Fruit fly (Drosophila melanogaster) whole organism, embryonic: Measurements from ENCODE around the gene Idh3b.

Source experiments
- Atf6 ChIP-seq: fragments of 200-800 bp; sonication (Bioruptor generic); IDR thresholded peaks from 2 replicates; pipeline ENCODE4 v1.3.6; 2022; ENCODE audit warnings: missing biosample characterization, missing genetic modification characterization
- Blimp-1 ChIP-seq: fragments of 200-800 bp; sonication (Bioruptor generic); optimal IDR thresholded peaks from 3 replicates; lab custom pipeline; 2018; ENCODE audit warnings: missing biosample characterization, missing genetic modification characterization, mild to moderate bottlenecking, moderate library complexity, missing genetic modification reagents
- BtbVII ChIP-seq: fragments of 200-800 bp; sonication (Bioruptor generic); optimal IDR thresholded peaks from 3 replicates; lab custom pipeline; 2017; ENCODE audit warnings: missing biosample characterization, mild to moderate bottlenecking, missing genetic modification characterization
- CG1233 ChIP-seq: fragments of 200-800 bp; sonication (Bioruptor generic); optimal IDR thresholded peaks from 4 replicates; lab custom pipeline; 2018; ENCODE audit warnings: missing biosample characterization, mild to moderate bottlenecking, missing genetic modification characterization
- CG12391 ChIP-seq: fragments of 200-800 bp; sonication (Bioruptor generic); optimal IDR thresholded peaks from 3 replicates; lab custom pipeline; 2018; ENCODE audit warnings: missing biosample characterization, mild to moderate bottlenecking, missing genetic modification characterization, moderate library complexity
- CG13287 ChIP-seq: fragments of 200-800 bp; sonication (Bioruptor generic); IDR thresholded peaks from 2 replicates; pipeline ENCODE4 v1.3.6; 2022; ENCODE audit warnings: missing biosample characterization, missing genetic modification characterization; ENCODE audit not compliant: partially characterized antibody
- CG1529 ChIP-seq: fragments of 200-800 bp; sonication (Bioruptor generic); optimal IDR thresholded peaks from 3 replicates; lab custom pipeline; 2018; ENCODE audit warnings: missing biosample characterization, missing genetic modification characterization
- CG1647 ChIP-seq: fragments of 200-800 bp; sonication (Bioruptor generic); optimal IDR thresholded peaks from 3 replicates; lab custom pipeline; 2016; ENCODE audit warnings: missing biosample characterization, missing genetic modification characterization
- CG17361 ChIP-seq: fragments of 200-800 bp; sonication (Bioruptor generic); IDR thresholded peaks from 3 replicates; pipeline ENCODE4 v1.3.6; 2022; ENCODE audit warnings: missing biosample characterization, missing genetic modification characterization
- CG1832 ChIP-seq: fragments of 200-800 bp; sonication (Bioruptor generic); optimal IDR thresholded peaks from 2 replicates; lab custom pipeline; 2017; ENCODE audit warnings: missing biosample characterization, mild to moderate bottlenecking, missing genetic modification characterization, inconsistent platforms
- CG2120 ChIP-seq: fragments of 200-800 bp; sonication (Bioruptor generic); optimal IDR thresholded peaks from 3 replicates; lab custom pipeline; 2016; ENCODE audit warnings: missing biosample characterization, missing genetic modification characterization
- CG30431 ChIP-seq: fragments of 200-800 bp; sonication (Bioruptor generic); optimal IDR thresholded peaks from 2 replicates; lab custom pipeline; 2017; ENCODE audit warnings: missing biosample characterization, missing genetic modification characterization
- CG33557 ChIP-seq: fragments of 200-800 bp; sonication (Bioruptor generic); optimal IDR thresholded peaks from 2 replicates; lab custom pipeline; 2019; ENCODE audit warnings: missing biosample characterization, mild to moderate bottlenecking, missing genetic modification characterization, moderate library complexity
- CG34376 ChIP-seq: fragments of 200-800 bp; sonication (Bioruptor generic); optimal IDR thresholded peaks from 2 replicates; lab custom pipeline; 2018; ENCODE audit warnings: missing biosample characterization, mild to moderate bottlenecking, missing genetic modification characterization
- CG4360 ChIP-seq: fragments of 200-800 bp; sonication (Bioruptor generic); IDR thresholded peaks from 2 replicates; pipeline ENCODE4 v1.3.6; 2022; ENCODE audit warnings: missing biosample characterization, missing genetic modification characterization
- CG4424 ChIP-seq: fragments of 200-800 bp; sonication (Bioruptor generic); optimal IDR thresholded peaks from 3 replicates; lab custom pipeline; 2016; ENCODE audit warnings: missing biosample characterization, missing genetic modification characterization
- CG4730 ChIP-seq: fragments of 200-800 bp; sonication (Bioruptor generic); IDR thresholded peaks from 2 replicates; pipeline ENCODE4 v1.3.6; 2022; ENCODE audit warnings: missing biosample characterization, missing genetic modification characterization
- CG4854 ChIP-seq: fragments of 200-800 bp; sonication (Bioruptor generic); optimal IDR thresholded peaks from 2 replicates; lab custom pipeline; 2016; ENCODE audit warnings: missing biosample characterization, missing genetic modification characterization, inconsistent platforms
- CG5180 ChIP-seq: fragments of 200-800 bp; sonication (Bioruptor generic); optimal IDR thresholded peaks from 3 replicates; lab custom pipeline; 2017; ENCODE audit warnings: missing biosample characterization, missing genetic modification characterization, mild to moderate bottlenecking, moderate library complexity, missing genetic modification reagents
- CG6654 ChIP-seq: fragments of 200-800 bp; sonication (Bioruptor generic); optimal IDR thresholded peaks from 2 replicates; lab custom pipeline; 2017; ENCODE audit warnings: missing biosample characterization, mild to moderate bottlenecking, missing genetic modification characterization
- CG7372 ChIP-seq: fragments of 200-800 bp; sonication (Bioruptor generic); IDR thresholded peaks from 2 replicates; pipeline ENCODE4 v1.3.6; 2022; ENCODE audit warnings: missing biosample characterization, missing genetic modification characterization
- CG7963 ChIP-seq: fragments of 200-800 bp; sonication (Bioruptor generic); IDR thresholded peaks from 3 replicates; pipeline ENCODE4 v1.3.6; 2022; ENCODE audit warnings: missing biosample characterization, missing genetic modification characterization; ENCODE audit not compliant: partially characterized antibody
- CG9932 ChIP-seq: fragments of 200-800 bp; sonication (Bioruptor generic); IDR thresholded peaks from 2 replicates; pipeline ENCODE4 v1.3.6; 2022; ENCODE audit warnings: missing biosample characterization, missing genetic modification characterization
- GATAe ChIP-seq: fragments of 200-800 bp; sonication (Bioruptor generic); conservative IDR thresholded peaks from 2 replicates; pipeline ENCODE4 v1.3.6; 2022; ENCODE audit warnings: missing biosample characterization, missing genetic modification characterization
- Gug ChIP-seq: fragments of 200-800 bp; sonication (Bioruptor generic); IDR thresholded peaks from 4 replicates; pipeline ENCODE4 v1.3.6; 2022; ENCODE audit warnings: missing biosample characterization, missing genetic modification characterization
- HLH54F ChIP-seq: fragments of 200-800 bp; sonication (Bioruptor generic); optimal IDR thresholded peaks from 3 replicates; lab custom pipeline; 2016; ENCODE audit warnings: missing biosample characterization, missing genetic modification characterization
- Hmx ChIP-seq: fragments of 200-800 bp; sonication (Bioruptor generic); optimal IDR thresholded peaks from 2 replicates; lab custom pipeline; 2016; ENCODE audit warnings: missing biosample characterization, missing genetic modification characterization
- MTF-1 ChIP-seq: fragments of 200-800 bp; sonication (Bioruptor generic); optimal IDR thresholded peaks from 2 replicates; lab custom pipeline; 2018; ENCODE audit warnings: missing biosample characterization, mild to moderate bottlenecking, missing genetic modification characterization, borderline replicate concordance
- Myb ChIP-seq: fragments of 200-800 bp; sonication (Bioruptor generic); optimal IDR thresholded peaks from 2 replicates; lab custom pipeline; 2016; ENCODE audit warnings: missing biosample characterization, missing genetic modification characterization
- Six4 ChIP-seq: fragments of 200-800 bp; sonication (Bioruptor generic); optimal IDR thresholded peaks from 2 replicates; lab custom pipeline; 2016; ENCODE audit warnings: missing biosample characterization, missing genetic modification characterization
- Ssrp ChIP-seq: fragments of 200-800 bp; sonication (Bioruptor generic); optimal IDR thresholded peaks from 2 replicates; lab custom pipeline; 2018; ENCODE audit warnings: missing biosample characterization, mild to moderate bottlenecking, missing genetic modification characterization, moderate library complexity
- Trl ChIP-seq, 3 experiments: fragments of >200 bp in 2 of 3; fragments of 200-800 bp in 1 of 3; sonication (Bioruptor generic) in 1 of 3; optimal IDR thresholded peaks; 2 replicates in 1 of 3; 3 replicates in 2 of 3; lab custom pipeline; 2016 to 2017; ENCODE audit warnings: missing biosample characterization in 1 of 3, missing genetic modification characterization in 1 of 3
- Vsx1 ChIP-seq: fragments of 200-800 bp; sonication (Bioruptor generic); optimal IDR thresholded peaks from 2 replicates; lab custom pipeline; 2017; ENCODE audit warnings: missing biosample characterization, mild to moderate bottlenecking, missing genetic modification characterization, missing genetic modification reagents
- ab ChIP-seq: fragments of 200-800 bp; sonication (Bioruptor generic); optimal IDR thresholded peaks from 2 replicates; lab custom pipeline; 2016; ENCODE audit warnings: missing biosample characterization, missing genetic modification characterization
- abd-A ChIP-seq: fragments of 200-800 bp; sonication (Bioruptor generic); optimal IDR thresholded peaks from 3 replicates; lab custom pipeline; 2019; ENCODE audit warnings: missing biosample characterization, mild to moderate bottlenecking, missing genetic modification characterization, moderate library complexity
- br ChIP-seq: fragments of >200 bp; optimal IDR thresholded peaks from 2 replicates; lab custom pipeline; 2017
- cad ChIP-seq: fragments of >200 bp; optimal IDR thresholded peaks from 2 replicates; lab custom pipeline; 2017; ENCODE audit warnings: missing biosample characterization, missing genetic modification characterization
- danr ChIP-seq: fragments of 200-800 bp; sonication (Bioruptor generic); IDR thresholded peaks from 2 replicates; pipeline ENCODE4 v1.3.6; 2022; ENCODE audit warnings: missing biosample characterization, missing genetic modification characterization
- disco-r ChIP-seq: fragments of 200-800 bp; sonication (Bioruptor generic); optimal IDR thresholded peaks from 2 replicates; lab custom pipeline; 2016; ENCODE audit warnings: missing biosample characterization, missing genetic modification characterization
- dm ChIP-seq: fragments of 200-800 bp; sonication (Bioruptor generic); optimal IDR thresholded peaks from 3 replicates; lab custom pipeline; 2016; ENCODE audit warnings: missing biosample characterization, missing genetic modification characterization
- fd102C ChIP-seq: fragments of 200-800 bp; sonication (Bioruptor generic); optimal IDR thresholded peaks from 2 replicates; lab custom pipeline; 2018; ENCODE audit warnings: missing biosample characterization, mild to moderate bottlenecking, missing genetic modification characterization, moderate library complexity
- kay ChIP-seq: fragments of 200-800 bp; sonication (Bioruptor generic); optimal IDR thresholded peaks from 2 replicates; lab custom pipeline; 2016; ENCODE audit warnings: missing biosample characterization, missing genetic modification characterization
- lilli ChIP-seq: fragments of 200-800 bp; sonication (Bioruptor generic); optimal IDR thresholded peaks from 3 replicates; lab custom pipeline; 2016; ENCODE audit warnings: missing biosample characterization, missing genetic modification characterization
- mld ChIP-seq: fragments of 200-800 bp; sonication (Bioruptor generic); IDR thresholded peaks from 3 replicates; pipeline ENCODE4 v1.3.6; 2022; ENCODE audit warnings: missing biosample characterization, missing genetic modification characterization; ENCODE audit not compliant: partially characterized antibody
- pita ChIP-seq: fragments of 200-800 bp; sonication (Bioruptor generic); optimal IDR thresholded peaks from 2 replicates; lab custom pipeline; 2017; ENCODE audit warnings: missing biosample characterization, mild to moderate bottlenecking, missing genetic modification characterization
- pnt ChIP-seq: fragments of 200-800 bp; sonication (Bioruptor generic); optimal IDR thresholded peaks from 3 replicates; lab custom pipeline; 2016; ENCODE audit warnings: missing biosample characterization, missing genetic modification characterization
- prd ChIP-seq, 3 experiments: fragments of >200 bp in 2 of 3; fragments of 200-800 bp in 1 of 3; sonication (Bioruptor generic) in 1 of 3; optimal IDR thresholded peaks in 2 of 3; IDR thresholded peaks in 1 of 3; 2 replicates in 2 of 3; 3 replicates in 1 of 3; pipeline versions ENCODE4 v1.3.6 to Lab custom; 2017 to 2022; ENCODE audit warnings: missing biosample characterization in 1 of 3, missing genetic modification characterization in 1 of 3
- run ChIP-seq: fragments of 200-800 bp; sonication (Bioruptor generic); optimal IDR thresholded peaks from 3 replicates; lab custom pipeline; 2018; ENCODE audit warnings: missing biosample characterization, mild to moderate bottlenecking, missing genetic modification characterization
- slou ChIP-seq: fragments of 200-800 bp; sonication (Bioruptor generic); optimal IDR thresholded peaks from 3 replicates; lab custom pipeline; 2016; ENCODE audit warnings: missing biosample characterization, missing genetic modification characterization
- tio ChIP-seq: fragments of 200-800 bp; sonication (Bioruptor generic); optimal IDR thresholded peaks from 2 replicates; lab custom pipeline; 2017; ENCODE audit warnings: missing biosample characterization, missing genetic modification characterization, inconsistent platforms
- tup ChIP-seq: fragments of 200-800 bp; sonication (Bioruptor generic); optimal IDR thresholded peaks from 2 replicates; lab custom pipeline; 2016; ENCODE audit warnings: missing biosample characterization, mild to moderate bottlenecking, missing genetic modification characterization, moderate library complexity

The Idh3b gene

dm6 chr3R:22039480-22039879 lies 20.3 kb upstream of the Idh3b start (continued):
- TF ChIP-seq cad (GFP tag; lab: Kevin White, UChicago) = no peak
- TF ChIP-seq lilli (GFP tag; lab: Kevin White, UChicago) = peak; percentile 36
- no peak for TF ChIP-seq MTF-1
- TF ChIP-seq Trl (optimal IDR thresholded peaks at IDR 0.05; lab: Kevin White, UChicago) = no peak
- no peak for TF ChIP-seq Trl (GFP tag; optimal IDR thresholded peaks at IDR 0.05; lab: Kevin White, UChicago)
- no peak; the same call in 2 of the 4 replicates for TF ChIP-seq Gug (GFP tag; lab: Robert Waterston, UW)
- TF ChIP-seq Ssrp = peak; percentile 45
- TF ChIP-seq run (tag; lab: Kevin White, UChicago) = no peak
- TF ChIP-seq CG2120 (GFP tag; lab: Kevin White, UChicago) = peak; percentile 28
- peak; percentile 44 for TF ChIP-seq CG4424 (GFP tag; lab: Kevin White, UChicago)
- peak; percentile 24 for TF ChIP-seq CG1233
- no peak for TF ChIP-seq disco-r
- no peak for TF ChIP-seq CG34376 (GFP tag; lab: Kevin White, UChicago)
- no peak for TF ChIP-seq Six4 (GFP tag; lab: Kevin White, UChicago)
- TF ChIP-seq HLH54F (GFP tag; lab: Kevin White, UChicago) = no peak
- no peak for TF ChIP-seq abd-A (tag; lab: Kevin White, UChicago)
- peak; percentile 54 for TF ChIP-seq CG4730 (GFP tag; lab: Robert Waterston, UW)
- peak; percentile 61 for TF ChIP-seq CG12391 (tag; lab: Kevin White, UChicago)
- no peak for TF ChIP-seq fd102C (GFP tag; lab: Kevin White, UChicago)
- TF ChIP-seq CG4854 (GFP tag; lab: Kevin White, UChicago) = no peak
- TF ChIP-seq Atf6 (GFP tag; lab: Robert Waterston, UW) = 0 out of 2 replicates have a peak, but pooled peaks have one; percentile 27
- no peak for TF ChIP-seq tio
- peak; percentile 54 for TF ChIP-seq CG4360 (GFP tag; lab: Robert Waterston, UW)
- peak; percentile 4 for TF ChIP-seq CG30431 (GFP tag; lab: Kevin White, UChicago)
- no peak for TF ChIP-seq CG1832 (GFP tag; lab: Kevin White, UChicago)
- TF ChIP-seq CG7963 (GFP tag; lab: Robert Waterston, UW) = no peak
- TF ChIP-seq CG5180 = no peak
- no peak for TF ChIP-seq danr (GFP tag; lab: Robert Waterston, UW)
- no peak for TF ChIP-seq CG7372
- no peak for TF ChIP-seq CG1647 (GFP tag; lab: Kevin White, UChicago)
- TF ChIP-seq Vsx1 = no peak
- no peak for TF ChIP-seq CG13287 (GFP tag; lab: Robert Waterston, UW)
- TF ChIP-seq GATAe (GFP tag; lab: Robert Waterston, UW) = no peak
- TF ChIP-seq pnt (GFP tag; lab: Kevin White, UChicago) = no peak
- no peak for TF ChIP-seq br (lab: Kevin White, UChicago)
- no peak for TF ChIP-seq Blimp-1
- TF ChIP-seq dm = no peak
- TF ChIP-seq tup = no peak
- no peak for TF ChIP-seq prd (optimal IDR thresholded peaks at IDR 0.05; lab: Kevin White, UChicago)
- TF ChIP-seq prd (GFP tag; IDR thresholded peaks at IDR 0.05; lab: Robert Waterston, UW) = peak; percentile 80
- no peak for TF ChIP-seq mld (GFP tag; lab: Robert Waterston, UW)
- no peak for TF ChIP-seq kay
- TF ChIP-seq CG33557 (GFP tag; lab: Kevin White, UChicago) = no peak
- TF ChIP-seq pita = no peak
- no peak for TF ChIP-seq BtbVII (GFP tag; lab: Kevin White, UChicago)
- TF ChIP-seq Hmx = no peak
- no peak for TF ChIP-seq CG9932 (GFP tag; lab: Robert Waterston, UW)
- TF ChIP-seq CG17361 (GFP tag; lab: Robert Waterston, UW) = 0 out of 3 replicates have a peak, but pooled peaks have one; percentile 42
- TF ChIP-seq Myb = no peak
- no peak for TF ChIP-seq ab (GFP tag; lab: Kevin White, UChicago)
- no peak for TF ChIP-seq CG6654 (GFP tag; lab: Kevin White, UChicago)
- peak; percentile 43 for TF ChIP-seq CG1529 (GFP tag; lab: Kevin White, UChicago)
- no peak for TF ChIP-seq slou (GFP tag; lab: Kevin White, UChicago)
